Worm (Caenorhabditis elegans): Measurements from ENCODE around the gene K05F1.13.
A peak's percentile ranks its signal among the peaks of the same experiment; 100 is the strongest.
"Not testable (repeated sequence)": the region's sequence is repeated elsewhere in the genome, so short reads cannot be mapped to it uniquely, and the experiment has no call there.

The K05F1.13 gene

ce11 chrII:5748395-5748794 is 40.5 kb upstream of the K05F1.13 start:
- TF ChIP-seq ceh-45 (GFP tag; IDR thresholded peaks at IDR 0.05) (no peak), pax-1 (tag; optimal IDR thresholded peaks at IDR 0.05) (no peak), elt-2 (tag; optimal IDR thresholded peaks at IDR 0.05) (peak; percentile 93), tbx-7 (tag; optimal IDR thresholded peaks at IDR 0.05) (no peak)

DNA sequence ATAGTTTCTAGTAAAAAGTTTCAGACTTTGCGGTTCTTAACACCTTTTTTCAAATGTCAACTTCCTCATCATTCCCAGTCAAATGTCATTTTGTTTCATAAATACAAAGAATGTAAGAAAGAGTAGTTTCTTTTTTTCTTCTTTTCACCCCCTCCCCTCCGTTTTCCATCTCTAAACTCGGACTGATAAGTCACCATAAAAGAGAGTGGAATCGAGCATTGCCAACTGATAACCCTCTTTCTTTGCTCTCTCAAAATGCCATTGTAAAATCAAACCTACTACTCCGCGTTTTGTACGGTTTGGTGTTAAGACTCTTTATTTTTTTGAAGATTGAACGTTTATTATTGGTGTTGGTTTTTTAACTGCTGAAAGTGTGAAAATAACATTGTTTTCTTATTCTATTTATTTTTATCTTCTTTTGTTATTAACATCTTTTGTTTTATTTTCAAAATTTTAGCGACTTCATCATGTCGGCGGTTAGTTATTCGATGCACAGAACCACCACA is 39.1 kb upstream of the K05F1.13 start, which contains the start of gene ifb-2:
Gene ifb-2, plus strand, starts transcription at position 456 of the 506 bp plus-strand sequence.
- TF ChIP-seq sdc-2 (tag; optimal IDR thresholded peaks at IDR 0.05) (no peak), lin-11 (tag; optimal IDR thresholded peaks at IDR 0.05) (no peak), elt-2 (tag; optimal IDR thresholded peaks at IDR 0.05) (peak; percentile 92)

DNA sequence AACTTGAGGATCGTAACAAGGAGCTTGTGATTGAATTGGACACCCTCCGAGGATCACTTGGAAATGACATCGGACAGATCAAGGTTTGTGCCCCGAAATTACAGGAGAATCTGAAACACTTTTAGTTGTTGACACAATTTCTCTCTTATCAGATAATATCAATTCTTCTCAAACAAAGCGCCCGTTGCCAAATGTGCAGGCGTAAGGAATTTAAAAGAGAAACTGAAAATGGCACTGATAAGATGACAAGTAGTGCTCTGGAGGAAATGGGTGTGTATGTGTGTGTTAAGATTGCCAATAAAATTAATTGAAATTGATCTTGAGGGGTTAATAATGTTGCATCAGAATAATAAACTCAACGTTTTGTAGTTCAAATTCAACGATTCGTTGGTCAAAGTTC is 37.6 kb upstream of the K05F1.13 start:
- TF ChIP-seq elt-2 (tag; optimal IDR thresholded peaks at IDR 0.05), result peak; percentile 83
- TF ChIP-seq hlh-6 (tag; optimal IDR thresholded peaks at IDR 0.05), result no peak

ce11 chrII:5754168-5754567 is 34.7 kb upstream of the K05F1.13 start, which contains the start of gene F10C1.8:
F10C1.8 (plus strand) TSS chrII:5754468.
- no peak for TF ChIP-seq unc-42 (tag; optimal IDR thresholded peaks at IDR 0.05)
- TF ChIP-seq fkh-10 (GFP tag; optimal IDR thresholded peaks at IDR 0.05), result no peak
- TF ChIP-seq ceh-34 (tag; optimal IDR thresholded peaks at IDR 0.05), result no peak
- TF ChIP-seq hlh-15 (tag; optimal IDR thresholded peaks at IDR 0.05), result no peak
- TF ChIP-seq fkh-6 (tag; optimal IDR thresholded peaks at IDR 0.05), result no peak

ce11 chrII:5757656-5758055 is 31.3 kb upstream of the K05F1.13 start, which contains the start of the genes F10C1.3 and F10C1.23:
F10C1.3 (minus strand) TSS chrII:5757756.
F10C1.23 (plus strand) TSS chrII:5758040.
- not testable (repeated sequence) for TF ChIP-seq fax-1 (tag; optimal IDR thresholded peaks at IDR 0.05); sox-2 (GFP tag; IDR thresholded peaks at IDR 0.05); pha-4 (tag; optimal IDR thresholded peaks at IDR 0.05)

DNA sequence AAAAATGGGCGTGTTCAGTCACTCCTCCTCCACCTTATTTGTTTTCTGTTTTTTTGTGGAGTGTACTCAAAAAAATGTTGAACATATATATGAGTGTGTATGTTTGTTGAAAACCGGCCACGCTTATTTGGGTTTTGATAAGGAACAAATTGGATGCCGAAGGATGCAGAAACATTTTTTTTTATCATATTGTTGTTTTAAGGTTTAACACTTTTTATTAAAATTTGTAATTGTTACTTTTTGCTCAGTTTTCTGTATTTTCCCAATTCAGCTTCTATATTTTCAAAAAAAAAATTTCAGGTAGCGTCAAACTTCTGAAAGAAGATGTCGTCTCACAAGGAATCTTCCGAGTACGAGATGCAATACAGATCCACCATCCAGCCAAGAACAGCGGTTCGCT is 23.6 kb upstream of the K05F1.13 start, which contains the start of gene ifb-1:
Gene ifb-1, plus strand, starts transcription at position 301 of the 400 bp plus-strand sequence.
- TF ChIP-seq ets-4 (tag; optimal IDR thresholded peaks at IDR 0.05), result no peak
- no peak for TF ChIP-seq nhr-232 (tag; optimal IDR thresholded peaks at IDR 0.05)
- no peak for TF ChIP-seq C38D4.7 (GFP tag; optimal IDR thresholded peaks at IDR 0.05)
- TF ChIP-seq hlh-8 (tag; optimal IDR thresholded peaks at IDR 0.05), result no peak
- no peak for TF ChIP-seq madf-2 (tag; optimal IDR thresholded peaks at IDR 0.05)
- no peak for TF ChIP-seq tbx-7 (tag; optimal IDR thresholded peaks at IDR 0.05)
- no peak for TF ChIP-seq Y22D7AL.16 (tag; optimal IDR thresholded peaks at IDR 0.05)
- TF ChIP-seq pag-3 (tag; optimal IDR thresholded peaks at IDR 0.05; ENCODE audit: borderline replicate concordance), result no peak
- no peak for TF ChIP-seq ceh-14 (tag; optimal IDR thresholded peaks at IDR 0.05)

ce11 chrII:5768274-5768820 is 20.6 kb upstream of the K05F1.13 start:
- TF ChIP-seq nhr-232 (tag; optimal IDR thresholded peaks at IDR 0.05) (no peak), K02D7.2 (tag; optimal IDR thresholded peaks at IDR 0.05) (no peak), rnt-1 (tag; optimal IDR thresholded peaks at IDR 0.05) (no peak), ztf-16 (tag; optimal IDR thresholded peaks at IDR 0.05) (no peak), ref-2 (tag; optimal IDR thresholded peaks at IDR 0.05) (no peak), unc-86 (tag; optimal IDR thresholded peaks at IDR 0.05) (no peak), pat-9 (tag; optimal IDR thresholded peaks at IDR 0.05) (no peak), ceh-9 (tag; optimal IDR thresholded peaks at IDR 0.05) (no peak)

All from whole organism, late embryonic.